Worm (Caenorhabditis elegans) whole organism, L1 larva: ENCODE data around the gene F18A11.3.

Experiments used
- ama-1 ChIP-seq: fragments of 150-350 bp; optimal IDR thresholded peaks from 2 replicates; lab custom pipeline; 2014
- blmp-1 ChIP-seq: fragments of 150-350 bp; optimal IDR thresholded peaks from 2 replicates; lab custom pipeline; 2014; ENCODE audit warnings: missing biosample characterization, missing genetic modification characterization
- ceh-82 ChIP-seq, 3 experiments: fragments of 150-350 bp in 1 of 3; sonication (generic microtip) in 2 of 3; optimal IDR thresholded peaks; 2 replicates each; lab custom pipeline; 2014 to 2017; ENCODE audit warnings: missing biosample characterization in 3 of 3, missing genetic modification characterization in 3 of 3
- efl-1 ChIP-seq, 4 experiments: fragments of 150-350 bp; optimal IDR thresholded peaks in 3 of 4; peaks in 1 of 4; 1 replicate in 1 of 4; 2 replicates in 3 of 4; lab custom pipeline; 2014; ENCODE audit warnings: missing biosample characterization in 2 of 4, missing genetic modification characterization in 2 of 4, missing genetic modification reagents in 2 of 4
- egl-27 ChIP-seq, 2 experiments: fragments of 150-350 bp in 1 of 2; sonication (generic microtip); optimal IDR thresholded peaks; 3 replicates each; lab custom pipeline; 2017 to 2018; ENCODE audit warnings: missing biosample characterization in 2 of 2, missing genetic modification characterization in 2 of 2, missing genetic modification reagents in 2 of 2
- grh-1 ChIP-seq: fragments of 200-800 bp; sonication (Bioruptor generic); IDR thresholded peaks from 2 replicates; pipeline ENCODE4 v1.3.6; 2022; ENCODE audit warnings: missing genetic modification reagents, missing genetic modification characterization, missing compliant biosample characterization
- lin-15B ChIP-seq: fragments of 150-350 bp; sonication (generic microtip); optimal IDR thresholded peaks from 3 replicates; lab custom pipeline; 2014; ENCODE audit warnings: missing biosample characterization, missing genetic modification characterization
- mdl-1 ChIP-seq, 2 experiments: fragments of 150-350 bp; optimal IDR thresholded peaks; 2 replicates each; lab custom pipeline; 2014 to 2017; ENCODE audit warnings: missing biosample characterization in 2 of 2, missing genetic modification characterization in 2 of 2, inconsistent platforms in 1 of 2
- nhr-90 ChIP-seq: sonication (generic microtip); optimal IDR thresholded peaks from 2 replicates; lab custom pipeline; 2016; ENCODE audit warnings: mild to moderate bottlenecking, missing genetic modification characterization, missing compliant biosample characterization; ENCODE audit not compliant: poor library complexity
- pqm-1 ChIP-seq: sonication (generic microtip); optimal IDR thresholded peaks from 3 replicates; lab custom pipeline; 2017; ENCODE audit warnings: missing biosample characterization, missing genetic modification characterization
- tbx-2 ChIP-seq: sonication (generic microtip); optimal IDR thresholded peaks from 2 replicates; lab custom pipeline; 2016; ENCODE audit warnings: missing genetic modification characterization, missing compliant biosample characterization
- unc-62 ChIP-seq: fragments of 150-350 bp; optimal IDR thresholded peaks from 2 replicates; lab custom pipeline; 2014; ENCODE audit warnings: missing biosample characterization, missing genetic modification reagents, missing genetic modification characterization

- TF ChIP-seq ceh-82 (tag; optimal IDR thresholded peaks at IDR 0.05; lab: Kevin White, UChicago): peak in 1 of 3 experiments; percentile 4
- no peak for TF ChIP-seq mdl-1 (tag; optimal IDR thresholded peaks at IDR 0.05; lab: Kevin White, UChicago)
- no peak for TF ChIP-seq tbx-2 (tag; lab: Kevin White, UChicago)
- no peak for TF ChIP-seq lin-15B (tag; lab: Kevin White, UChicago)
- no peak for TF ChIP-seq grh-1
- TF ChIP-seq egl-27 (tag; optimal IDR thresholded peaks at IDR 0.05; lab: Kevin White, UChicago): no peak
- no peak for TF ChIP-seq pqm-1 (tag; lab: Kevin White, UChicago)
- TF ChIP-seq ama-1 (lab: Kevin White, UChicago): peak; percentile 23
- TF ChIP-seq unc-62 (GFP tag; lab: Kevin White, UChicago): no peak
- TF ChIP-seq efl-1 (optimal IDR thresholded peaks at IDR 0.05; lab: Kevin White, UChicago): no peak
- no peak for TF ChIP-seq efl-1 (GFP tag; optimal IDR thresholded peaks at IDR 0.05 in 1 of 2; lab: Kevin White, UChicago)
- TF ChIP-seq blmp-1: peak; percentile 2
- TF ChIP-seq nhr-90 (tag; lab: Kevin White, UChicago): no peak
These were observed 22.7 kb downstream of the F18A11.3 start, which contains the start of gene F18A11.5 for ce11 chrII:13013966-13014365.
